Worm (Caenorhabditis elegans): ENCODE data around the gene B0238.15.

Gene B0238.15

ce11 chrV:5269024-5269535 is 29.1 kb downstream of the B0238.15 start, which contains the start of gene penr-1:
penr-1 (plus strand) TSS chrV:5269485.
- TF ChIP-seq unc-55 (GFP tag; optimal IDR thresholded peaks at IDR 0.05) (peak; percentile 71), sma-9 (GFP tag; optimal IDR thresholded peaks at IDR 0.05) (peak; percentile 74), sma-9 (tag; optimal IDR thresholded peaks at IDR 0.05) (no peak), C34F6.9 (tag; optimal IDR thresholded peaks at IDR 0.05) (peak; percentile 76), gmeb-1 (tag; optimal IDR thresholded peaks at IDR 0.05) (peak; percentile 92), alr-1 (tag; optimal IDR thresholded peaks at IDR 0.05) (no peak), sem-4 (tag; optimal IDR thresholded peaks at IDR 0.05) (peak; percentile 49), egl-27 (tag; optimal IDR thresholded peaks at IDR 0.05) (no peak), F13H6.1 (tag; optimal IDR thresholded peaks at IDR 0.05) (peak; percentile 40), elt-1 (tag; optimal IDR thresholded peaks at IDR 0.05) (no peak), lin-13 (GFP tag; optimal IDR thresholded peaks at IDR 0.05) (peak; percentile 35), peb-1 (tag; optimal IDR thresholded peaks at IDR 0.05) (no peak), nhr-25 (tag; optimal IDR thresholded peaks at IDR 0.05) (peak; percentile 46), crh-2 (tag; optimal IDR thresholded peaks at IDR 0.05) (peak; percentile 62), lin-11 (tag; optimal IDR thresholded peaks at IDR 0.05) (peak; percentile 18), fos-1 (tag; optimal IDR thresholded peaks at IDR 0.05) (peak; percentile 15), sma-3 (GFP tag; optimal IDR thresholded peaks at IDR 0.05) (peak; percentile 41), lsy-2 (tag; optimal IDR thresholded peaks at IDR 0.05) (peak; percentile 3 to 74), nhr-12 (tag; optimal IDR thresholded peaks at IDR 0.05) (no peak), nhr-129 (tag; optimal IDR thresholded peaks at IDR 0.05) (peak; percentile 57), aly-2 (tag; optimal IDR thresholded peaks at IDR 0.05) (no peak)

ce11 chrV:5271487-5271886 is 31.5 kb downstream of the B0238.15 start:
- TF ChIP-seq unc-62 (GFP tag; optimal IDR thresholded peaks at IDR 0.05) (no peak), mbf-1 (tag; optimal IDR thresholded peaks at IDR 0.05) (no peak), sma-9 (GFP tag; optimal IDR thresholded peaks at IDR 0.05) (peak; percentile 99), sma-9 (tag; optimal IDR thresholded peaks at IDR 0.05) (no peak), lin-13 (GFP tag; optimal IDR thresholded peaks at IDR 0.05) (no peak), nhr-6 (tag; optimal IDR thresholded peaks at IDR 0.05) (no peak), skn-1 (tag; optimal IDR thresholded peaks at IDR 0.05) (no peak), ztf-4 (tag; optimal IDR thresholded peaks at IDR 0.05) (no peak), dmd-4 (tag; optimal IDR thresholded peaks at IDR 0.05) (no peak), mab-5 (tag; optimal IDR thresholded peaks at IDR 0.05) (no peak), sem-4 (tag; optimal IDR thresholded peaks at IDR 0.05) (no peak), R02D3.7 (tag; optimal IDR thresholded peaks at IDR 0.05) (no peak), nhr-129 (tag; optimal IDR thresholded peaks at IDR 0.05) (peak; percentile 84), nhr-23 (tag; optimal IDR thresholded peaks at IDR 0.05) (no peak), nhr-11 (tag; optimal IDR thresholded peaks at IDR 0.05) (no peak), snpc-4 (tag; optimal IDR thresholded peaks at IDR 0.05) (no peak), F13H6.1 (tag; optimal IDR thresholded peaks at IDR 0.05) (peak; percentile 95), nhr-10 (tag; optimal IDR thresholded peaks at IDR 0.05) (no peak), ceh-16 (tag; optimal IDR thresholded peaks at IDR 0.05) (no peak), nhr-25 (tag; optimal IDR thresholded peaks at IDR 0.05) (no peak), sma-3 (GFP tag; optimal IDR thresholded peaks at IDR 0.05) (peak; percentile 69), ZK546.5 (tag; optimal IDR thresholded peaks at IDR 0.05) (no peak), aly-2 (tag; optimal IDR thresholded peaks at IDR 0.05) (no peak), peb-1 (tag; optimal IDR thresholded peaks at IDR 0.05) (no peak), alr-1 (tag; optimal IDR thresholded peaks at IDR 0.05) (no peak), egl-27 (tag; optimal IDR thresholded peaks at IDR 0.05) (no peak), Y55F3AM.14 (GFP tag; optimal IDR thresholded peaks at IDR 0.05) (peak; percentile 1), nhr-12 (tag; optimal IDR thresholded peaks at IDR 0.05) (no peak), nhr-21 (tag; optimal IDR thresholded peaks at IDR 0.05) (peak; percentile 68), C34F6.9 (tag; optimal IDR thresholded peaks at IDR 0.05) (peak; percentile 29), ztf-11 (tag; optimal IDR thresholded peaks at IDR 0.05) (no peak), lin-39 (tag; optimal IDR thresholded peaks at IDR 0.05) (no peak), zag-1 (tag; optimal IDR thresholded peaks at IDR 0.05) (no peak), mdl-1 (tag; optimal IDR thresholded peaks at IDR 0.05) (peak in 1 of 2 experiments; percentile 71), elt-3 (tag; optimal IDR thresholded peaks at IDR 0.05) (no peak), ama-1 (optimal IDR thresholded peaks at IDR 0.05) (no peak), nhr-237 (tag; optimal IDR thresholded peaks at IDR 0.05) (no peak), nhr-77 (tag; optimal IDR thresholded peaks at IDR 0.05) (no peak), unc-55 (GFP tag; optimal IDR thresholded peaks at IDR 0.05) (no peak), lsy-2 (tag; optimal IDR thresholded peaks at IDR 0.05) (peak in 1 of 2 experiments; percentile 58), unc-39 (tag; optimal IDR thresholded peaks at IDR 0.05) (no peak), elt-1 (tag; optimal IDR thresholded peaks at IDR 0.05) (no peak), fos-1 (tag; optimal IDR thresholded peaks at IDR 0.05) (peak; percentile 30), gmeb-1 (tag; optimal IDR thresholded peaks at IDR 0.05) (peak; percentile 61), ztf-1 (GFP tag; conservative IDR thresholded peaks at IDR 0.05) (no peak), lin-11 (tag; optimal IDR thresholded peaks at IDR 0.05) (peak; percentile 27), crh-2 (tag; optimal IDR thresholded peaks at IDR 0.05) (peak; percentile 56), ceh-82 (tag; optimal IDR thresholded peaks at IDR 0.05) (no peak), blmp-1 (tag; optimal IDR thresholded peaks at IDR 0.05; ENCODE audit: insufficient read depth) (peak; percentile 17)

All from whole organism, L2 larva.